Worm (Caenorhabditis elegans) whole organism, late embryonic: ENCODE measurements around the gene F47G3.1.

Source experiments
- C08G9.2 ChIP-seq: sonication (generic microtip); optimal IDR thresholded peaks from 2 replicates; lab custom pipeline; 2016; ENCODE audit warnings: mild to moderate bottlenecking, missing genetic modification characterization, moderate library complexity, missing compliant biosample characterization
- F13H6.1 ChIP-seq: sonication (generic microtip); optimal IDR thresholded peaks from 2 replicates; lab custom pipeline; 2016; ENCODE audit warnings: missing genetic modification characterization, missing compliant biosample characterization
- K09A11.1 ChIP-seq: sonication (generic microtip); optimal IDR thresholded peaks from 2 replicates; lab custom pipeline; 2017; ENCODE audit warnings: antibody characterized with exemption, mild to moderate bottlenecking, missing genetic modification characterization, missing compliant biosample characterization; ENCODE audit not compliant: insufficient read depth
- T23F11.4 ChIP-seq: fragments of 200-800 bp; sonication (Bioruptor generic); optimal IDR thresholded peaks from 2 replicates; lab custom pipeline; 2018; ENCODE audit warnings: mild to moderate bottlenecking, missing genetic modification characterization, missing compliant biosample characterization
- Y22D7AL.16 ChIP-seq: sonication (generic microtip); optimal IDR thresholded peaks from 2 replicates; lab custom pipeline; 2016; ENCODE audit warnings: missing genetic modification characterization, missing compliant biosample characterization
- ahr-1 ChIP-seq: sonication (generic microtip); optimal IDR thresholded peaks from 2 replicates; lab custom pipeline; 2016; ENCODE audit warnings: missing genetic modification characterization, missing compliant biosample characterization
- ceh-14 ChIP-seq: sonication (generic microtip); optimal IDR thresholded peaks from 2 replicates; lab custom pipeline; 2016; ENCODE audit warnings: missing genotype, missing genetic modification characterization, missing compliant biosample characterization
- ceh-18 ChIP-seq: sonication (generic microtip); optimal IDR thresholded peaks from 2 replicates; lab custom pipeline; 2016; ENCODE audit warnings: missing genetic modification characterization, missing compliant biosample characterization
- ceh-19 ChIP-seq: fragments of 200-800 bp; sonication (Bioruptor generic); optimal IDR thresholded peaks from 2 replicates; lab custom pipeline; 2018; ENCODE audit warnings: mild to moderate bottlenecking, missing genetic modification characterization, missing compliant biosample characterization
- ceh-22 ChIP-seq: sonication (generic microtip); optimal IDR thresholded peaks from 2 replicates; lab custom pipeline; 2017; ENCODE audit warnings: missing biosample characterization, missing genetic modification characterization
- ceh-24 ChIP-seq: sonication (generic microtip); optimal IDR thresholded peaks from 2 replicates; lab custom pipeline; 2016; ENCODE audit warnings: mild to moderate bottlenecking, missing genetic modification characterization, missing compliant biosample characterization
- ceh-34 ChIP-seq: sonication (generic microtip); optimal IDR thresholded peaks from 2 replicates; lab custom pipeline; 2016; ENCODE audit warnings: mild to moderate bottlenecking, missing genetic modification characterization, missing compliant biosample characterization
- ceh-45 ChIP-seq: fragments of 200-800 bp; sonication (Bioruptor generic); IDR thresholded peaks from 2 replicates; pipeline ENCODE4 v1.3.6; 2022; ENCODE audit warnings: missing genetic modification reagents, missing genetic modification characterization, missing compliant biosample characterization
- ceh-6 ChIP-seq: fragments of 200-800 bp; sonication (Bioruptor generic); optimal IDR thresholded peaks from 2 replicates; lab custom pipeline; 2018; ENCODE audit warnings: mild to moderate bottlenecking, missing genetic modification characterization, missing compliant biosample characterization
- che-1 ChIP-seq: sonication (generic microtip); optimal IDR thresholded peaks from 2 replicates; lab custom pipeline; 2016; ENCODE audit warnings: mild to moderate bottlenecking, missing genetic modification characterization, missing compliant biosample characterization
- dmd-4 ChIP-seq: sonication (generic microtip); optimal IDR thresholded peaks from 2 replicates; lab custom pipeline; 2016; ENCODE audit warnings: borderline replicate concordance, missing genetic modification characterization, missing compliant biosample characterization
- elt-4 ChIP-seq: sonication (generic microtip); optimal IDR thresholded peaks from 2 replicates; lab custom pipeline; 2016; ENCODE audit warnings: missing genetic modification characterization, missing compliant biosample characterization
- ets-4 ChIP-seq: sonication (generic microtip); optimal IDR thresholded peaks from 2 replicates; lab custom pipeline; 2016; ENCODE audit warnings: missing genetic modification characterization, missing compliant biosample characterization
- gmeb-2 ChIP-seq: sonication (generic microtip); optimal IDR thresholded peaks from 2 replicates; lab custom pipeline; 2016; ENCODE audit warnings: missing genetic modification characterization, inconsistent platforms, missing compliant biosample characterization
- hlh-13 ChIP-seq: fragments of 200-800 bp; sonication (Bioruptor generic); optimal IDR thresholded peaks from 2 replicates; lab custom pipeline; 2018; ENCODE audit warnings: mild to moderate bottlenecking, missing genetic modification characterization, missing compliant biosample characterization
- hlh-6 ChIP-seq: sonication (generic microtip); optimal IDR thresholded peaks from 2 replicates; lab custom pipeline; 2016; ENCODE audit warnings: missing genotype, missing genetic modification characterization, missing compliant biosample characterization
- hlh-8 ChIP-seq: sonication (generic microtip); optimal IDR thresholded peaks from 2 replicates; lab custom pipeline; 2016; ENCODE audit warnings: missing genotype, missing genetic modification characterization, missing compliant biosample characterization
- lim-6 ChIP-seq: sonication (generic microtip); optimal IDR thresholded peaks from 2 replicates; lab custom pipeline; 2016; ENCODE audit warnings: missing genetic modification characterization, missing compliant biosample characterization
- nfya-1 ChIP-seq: sonication (generic microtip); optimal IDR thresholded peaks from 2 replicates; lab custom pipeline; 2017; ENCODE audit warnings: missing genetic modification characterization, mild to moderate bottlenecking, missing compliant biosample characterization, antibody characterized with exemption, moderate library complexity
- nhr-11 ChIP-seq: fragments of 150-350 bp; optimal IDR thresholded peaks from 2 replicates; lab custom pipeline; 2014; ENCODE audit warnings: missing biosample characterization, missing genetic modification characterization
- nhr-232 ChIP-seq: sonication (generic microtip); optimal IDR thresholded peaks from 2 replicates; lab custom pipeline; 2016; ENCODE audit warnings: missing genetic modification characterization, missing compliant biosample characterization
- npax-4 ChIP-seq: sonication (generic microtip); optimal IDR thresholded peaks from 2 replicates; lab custom pipeline; 2016; ENCODE audit warnings: missing genetic modification characterization, missing compliant biosample characterization
- pat-9 ChIP-seq: fragments of 200-800 bp; sonication (Bioruptor generic); optimal IDR thresholded peaks from 2 replicates; lab custom pipeline; 2018; ENCODE audit warnings: mild to moderate bottlenecking, missing genetic modification characterization, moderate library complexity, missing compliant biosample characterization
- pha-2 ChIP-seq: sonication (generic microtip); optimal IDR thresholded peaks from 2 replicates; lab custom pipeline; 2017; ENCODE audit warnings: mild to moderate bottlenecking, missing genetic modification characterization, missing compliant biosample characterization
- pros-1 ChIP-seq: fragments of 150-350 bp; optimal IDR thresholded peaks from 2 replicates; lab custom pipeline; 2014; ENCODE audit warnings: missing biosample characterization, missing genetic modification reagents, missing genetic modification characterization
- ref-2 ChIP-seq: sonication (generic microtip); optimal IDR thresholded peaks from 2 replicates; lab custom pipeline; 2016; ENCODE audit warnings: missing genetic modification characterization, missing compliant biosample characterization
- rnt-1 ChIP-seq: sonication (generic microtip); optimal IDR thresholded peaks from 2 replicates; lab custom pipeline; 2016; ENCODE audit warnings: missing genetic modification characterization, missing compliant biosample characterization
- sdc-2 ChIP-seq: sonication (generic microtip); optimal IDR thresholded peaks from 2 replicates; lab custom pipeline; 2016; ENCODE audit warnings: missing genotype, missing genetic modification characterization, missing compliant biosample characterization
- tbx-2 ChIP-seq: sonication (generic microtip); optimal IDR thresholded peaks from 2 replicates; lab custom pipeline; 2016; ENCODE audit warnings: missing genetic modification characterization, missing compliant biosample characterization
- tbx-7 ChIP-seq: sonication (generic microtip); optimal IDR thresholded peaks from 2 replicates; lab custom pipeline; 2016; ENCODE audit warnings: missing genotype, missing genetic modification characterization, missing compliant biosample characterization
- unc-55 ChIP-seq: sonication (generic microtip); optimal IDR thresholded peaks from 2 replicates; lab custom pipeline; 2017; ENCODE audit warnings: missing biosample characterization, missing genetic modification reagents, missing genetic modification characterization
- zip-5 ChIP-seq: sonication (generic microtip); optimal IDR thresholded peaks from 2 replicates; lab custom pipeline; 2016; ENCODE audit warnings: missing genetic modification characterization, missing compliant biosample characterization

F47G3.1 gene

DNA sequence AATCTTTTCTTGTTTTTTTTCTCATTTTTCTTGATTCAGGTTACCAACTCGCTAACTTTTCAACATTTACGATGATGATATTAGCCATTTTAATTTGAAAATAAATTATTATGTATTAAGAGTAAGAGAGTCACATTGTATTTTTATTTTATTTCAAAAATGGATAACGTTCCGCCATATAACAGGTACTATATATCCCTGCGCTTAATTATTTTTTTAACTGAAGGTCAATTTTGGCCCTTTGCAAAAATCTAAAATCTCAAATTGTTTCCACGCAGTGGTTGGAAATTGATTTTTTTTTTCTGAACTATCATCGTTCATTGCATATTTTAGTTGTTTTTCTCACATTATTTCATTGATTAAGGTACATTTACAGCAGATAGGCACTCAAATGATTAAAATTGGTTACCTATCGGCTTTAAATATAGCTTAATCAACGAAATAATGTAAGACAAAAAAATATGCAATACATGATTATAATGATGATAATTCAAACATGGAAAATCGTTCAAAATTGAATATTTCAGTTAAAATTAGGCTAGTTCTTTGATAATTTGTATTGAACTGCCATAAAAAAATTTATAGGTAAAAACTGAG, 20.8 kb upstream of the F47G3.1 start:
- no peak for TF ChIP-seq dmd-4 (tag; lab: Kevin White, UChicago)
- TF ChIP-seq sdc-2 (tag; lab: Kevin White, UChicago) = peak; percentile 97

DNA sequence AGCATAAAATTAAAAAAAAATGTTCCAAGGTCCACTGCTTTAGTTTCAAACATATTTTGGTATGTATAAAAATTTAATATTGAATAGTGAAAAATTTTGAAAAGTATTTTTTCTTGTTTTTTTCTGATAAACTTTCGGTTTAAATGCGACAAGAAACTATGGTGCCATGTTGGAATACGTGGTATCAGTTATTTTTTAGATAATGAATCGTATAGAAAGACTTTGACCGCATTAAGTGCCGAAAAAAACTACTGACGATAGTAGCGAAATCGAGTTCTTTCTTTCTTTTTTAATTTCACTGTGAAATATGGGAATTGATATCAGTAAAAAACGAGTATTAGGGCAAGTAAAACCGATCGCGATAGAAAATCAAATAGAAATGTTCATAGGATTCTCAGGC, 19.7 kb upstream of the F47G3.1 start, which contains the start of gene T24D8.6:
Gene T24D8.6, minus strand, starts transcription at position 101 of the 400 bp plus-strand sequence.
- no peak for TF ChIP-seq gmeb-2 (tag; lab: Kevin White, UChicago)
- no peak for TF ChIP-seq C08G9.2 (tag; lab: Kevin White, UChicago)
- no peak for TF ChIP-seq lim-6 (tag; lab: Kevin White, UChicago)
- no peak for TF ChIP-seq ceh-24 (tag; lab: Kevin White, UChicago)
- TF ChIP-seq ref-2 = no peak
- TF ChIP-seq ceh-22 (tag; lab: Kevin White, UChicago) = no peak
- TF ChIP-seq elt-4 = no peak
- TF ChIP-seq F13H6.1 (tag; lab: Kevin White, UChicago) = no peak
- TF ChIP-seq Y22D7AL.16 = no peak
- TF ChIP-seq, all 69 proteins: peak for 0

ce11 chrX:2368042-2368814, 17.3 kb upstream of the F47G3.1 start:
- TF ChIP-seq unc-55 (GFP tag; lab: Kevin White, UChicago) (no peak), hlh-6 (no peak), hlh-13 (GFP tag; lab: Kevin White, UChicago) (no peak), ets-4 (tag; lab: Kevin White, UChicago) (no peak), pha-2 (peak; percentile 15), ceh-6 (GFP tag; lab: Kevin White, UChicago) (no peak), elt-4 (no peak), K09A11.1 (no peak), rnt-1 (tag; lab: Kevin White, UChicago) (no peak), nfya-1 (tag; lab: Kevin White, UChicago) (peak; percentile 11), ref-2 (peak; percentile 24), tbx-2 (tag; lab: Kevin White, UChicago) (peak; percentile 20), ceh-45 (GFP tag; lab: Robert Waterston, UW) (no peak), pros-1 (tag; lab: Kevin White, UChicago) (no peak), ahr-1 (no peak), ceh-34 (tag; lab: Kevin White, UChicago) (peak; percentile 16), sdc-2 (tag; lab: Kevin White, UChicago) (peak; percentile 23), nhr-232 (tag; lab: Kevin White, UChicago) (no peak), che-1 (no peak), T23F11.4 (GFP tag; lab: Kevin White, UChicago) (peak; percentile 7), hlh-8 (tag; lab: Kevin White, UChicago) (no peak), ceh-18 (tag; lab: Kevin White, UChicago) (peak; percentile 7)

ce11 chrX:2369073-2369472, 16.5 kb upstream of the F47G3.1 start:
- TF ChIP-seq che-1 (no peak), tbx-7 (no peak), T23F11.4 (GFP tag; lab: Kevin White, UChicago) (no peak), npax-4 (tag; lab: Kevin White, UChicago) (no peak), pat-9 (no peak), F13H6.1 (tag; lab: Kevin White, UChicago) (no peak), ceh-19 (GFP tag; lab: Kevin White, UChicago) (no peak), nhr-11 (tag; lab: Kevin White, UChicago) (no peak), ceh-22 (tag; lab: Kevin White, UChicago) (no peak), zip-5 (tag; lab: Kevin White, UChicago) (no peak), ref-2 (no peak), ceh-14 (tag; lab: Kevin White, UChicago) (no peak)
